Fruit fly (Drosophila melanogaster): ENCODE measurements around the gene CG17111.

dm6 chr3R:23027428-23027813, 39.6 kb downstream of the CG17111 start:
- TF ChIP-seq EcR (GFP tag; optimal IDR thresholded peaks at IDR 0.05) (no peak), psq (optimal IDR thresholded peaks at IDR 0.05) (no peak), usp (GFP tag; optimal IDR thresholded peaks at IDR 0.05) (no peak)

All from whole organism.